Worm (Caenorhabditis elegans) whole organism, L3 larva: ENCODE data around the gene F09F9.3.

ENCODE experiments used
- ZK546.5 ChIP-seq: sonication (generic microtip); optimal IDR thresholded peaks from 2 replicates; lab custom pipeline; 2017; ENCODE audit warnings: missing biosample characterization, missing genetic modification characterization
- aly-2 ChIP-seq: fragments of 150-350 bp; optimal IDR thresholded peaks from 2 replicates; lab custom pipeline; 2014; ENCODE audit warnings: missing biosample characterization, missing genetic modification characterization
- ceh-28 ChIP-seq: fragments of 150-350 bp; optimal IDR thresholded peaks from 2 replicates; lab custom pipeline; 2014; ENCODE audit warnings: missing biosample characterization, missing genetic modification reagents, missing genetic modification characterization
- ceh-82 ChIP-seq: fragments of 150-350 bp; optimal IDR thresholded peaks from 2 replicates; lab custom pipeline; 2014; ENCODE audit warnings: missing biosample characterization, missing genetic modification characterization
- ceh-9 ChIP-seq: sonication (generic microtip); optimal IDR thresholded peaks from 2 replicates; lab custom pipeline; 2018; ENCODE audit warnings: missing biosample characterization, missing genetic modification characterization
- daf-12 ChIP-seq: fragments of 150-350 bp; optimal IDR thresholded peaks from 2 replicates; lab custom pipeline; 2014; ENCODE audit warnings: missing biosample characterization, missing genetic modification reagents, missing genetic modification characterization
- egl-27 ChIP-seq: sonication (generic microtip); optimal IDR thresholded peaks from 4 replicates; lab custom pipeline; 2017; ENCODE audit warnings: missing biosample characterization, missing genetic modification reagents, missing genetic modification characterization
- egl-5 ChIP-seq: fragments of 150-350 bp; optimal IDR thresholded peaks from 2 replicates; lab custom pipeline; 2017; ENCODE audit warnings: missing biosample characterization, missing genetic modification reagents, missing genetic modification characterization, inconsistent platforms
- elt-1 ChIP-seq: fragments of 150-350 bp; optimal IDR thresholded peaks from 2 replicates; lab custom pipeline; 2014; ENCODE audit warnings: missing biosample characterization, missing genetic modification characterization
- elt-3 ChIP-seq, 3 experiments: fragments of 150-350 bp in 1 of 3; sonication (generic microtip) in 2 of 3; optimal IDR thresholded peaks; 2 replicates in 2 of 3; 4 replicates in 1 of 3; lab custom pipeline; 2014 to 2017; ENCODE audit warnings: missing biosample characterization in 3 of 3, missing genetic modification characterization in 3 of 3
- eor-1 ChIP-seq, 2 experiments: fragments of 150-350 bp; optimal IDR thresholded peaks; 2 replicates each; lab custom pipeline; 2014 to 2018; ENCODE audit warnings: missing biosample characterization in 2 of 2, missing genetic modification characterization in 2 of 2
- fkh-10 ChIP-seq: sonication (generic microtip); optimal IDR thresholded peaks from 2 replicates; lab custom pipeline; 2017; ENCODE audit warnings: missing biosample characterization, missing genetic modification reagents, missing genetic modification characterization
- fkh-2 ChIP-seq: fragments of 150-350 bp; optimal IDR thresholded peaks from 2 replicates; lab custom pipeline; 2014; ENCODE audit warnings: missing biosample characterization, missing genetic modification reagents, missing genetic modification characterization
- hmg-11 ChIP-seq: sonication (generic microtip); optimal IDR thresholded peaks from 2 replicates; lab custom pipeline; 2016; ENCODE audit warnings: missing genetic modification characterization, missing compliant biosample characterization
- jun-1 ChIP-seq: fragments of 150-350 bp; optimal IDR thresholded peaks from 2 replicates; lab custom pipeline; 2014; ENCODE audit warnings: missing biosample characterization, missing genetic modification reagents, missing genetic modification characterization
- lin-15B ChIP-seq: fragments of 150-350 bp; optimal IDR thresholded peaks from 2 replicates; lab custom pipeline; 2014; ENCODE audit warnings: missing biosample characterization, missing genetic modification characterization
- lin-39 ChIP-seq: fragments of 150-350 bp; optimal IDR thresholded peaks from 2 replicates; lab custom pipeline; 2018; ENCODE audit warnings: missing biosample characterization, missing genetic modification reagents, missing genetic modification characterization
- mdl-1 ChIP-seq: fragments of 150-350 bp; optimal IDR thresholded peaks from 2 replicates; lab custom pipeline; 2014; ENCODE audit warnings: missing biosample characterization, missing genetic modification characterization
- mml-1 ChIP-seq: fragments of 150-350 bp; sonication (generic microtip); optimal IDR thresholded peaks from 3 replicates; lab custom pipeline; 2014; ENCODE audit warnings: missing biosample characterization, missing genetic modification characterization
- nhr-11 ChIP-seq: fragments of 150-350 bp; optimal IDR thresholded peaks from 2 replicates; lab custom pipeline; 2014; ENCODE audit warnings: missing biosample characterization, missing genetic modification characterization
- nhr-12 ChIP-seq: fragments of 150-350 bp; optimal IDR thresholded peaks from 2 replicates; lab custom pipeline; 2014; ENCODE audit warnings: missing biosample characterization, missing genetic modification characterization
- nhr-23 ChIP-seq: fragments of 150-350 bp; optimal IDR thresholded peaks from 2 replicates; lab custom pipeline; 2014; ENCODE audit warnings: missing biosample characterization, missing genetic modification reagents, missing genetic modification characterization
- nhr-237 ChIP-seq: fragments of 150-350 bp; optimal IDR thresholded peaks from 2 replicates; lab custom pipeline; 2014; ENCODE audit warnings: missing biosample characterization, missing genetic modification characterization
- nhr-25 ChIP-seq: sonication (generic microtip); optimal IDR thresholded peaks from 2 replicates; lab custom pipeline; 2017; ENCODE audit warnings: missing biosample characterization, missing genetic modification characterization
- nhr-28 ChIP-seq: fragments of 150-350 bp; optimal IDR thresholded peaks from 2 replicates; lab custom pipeline; 2014; ENCODE audit warnings: missing biosample characterization, missing genetic modification characterization
- nhr-43 ChIP-seq: sonication (generic microtip); optimal IDR thresholded peaks from 2 replicates; lab custom pipeline; 2016; ENCODE audit warnings: mild to moderate bottlenecking, missing genetic modification characterization, missing compliant biosample characterization; ENCODE audit not compliant: poor library complexity, severe bottlenecking
- nhr-76 ChIP-seq: fragments of 150-350 bp; sonication (generic microtip); optimal IDR thresholded peaks from 5 replicates; lab custom pipeline; 2014; ENCODE audit warnings: missing biosample characterization, missing genetic modification characterization
- nhr-77 ChIP-seq: fragments of 150-350 bp; optimal IDR thresholded peaks from 2 replicates; lab custom pipeline; 2014; ENCODE audit warnings: missing biosample characterization, missing genetic modification characterization
- pha-4 ChIP-seq: fragments of 150-350 bp; optimal IDR thresholded peaks from 2 replicates; lab custom pipeline; 2014; ENCODE audit warnings: missing biosample characterization, missing genetic modification reagents, missing genetic modification characterization
- pqm-1 ChIP-seq: fragments of 150-350 bp; optimal IDR thresholded peaks from 2 replicates; lab custom pipeline; 2017; ENCODE audit warnings: missing biosample characterization, missing genetic modification characterization, inconsistent platforms
- sea-2 ChIP-seq: fragments of 150-350 bp; sonication (generic microtip); optimal IDR thresholded peaks from 4 replicates; lab custom pipeline; 2014; ENCODE audit warnings: missing biosample characterization, missing genetic modification reagents, missing genetic modification characterization
- skn-1 ChIP-seq: fragments of 150-350 bp; optimal IDR thresholded peaks from 2 replicates; lab custom pipeline; 2014; ENCODE audit warnings: missing biosample characterization, missing genetic modification characterization
- zag-1 ChIP-seq: fragments of 150-350 bp; optimal IDR thresholded peaks from 2 replicates; lab custom pipeline; 2014; ENCODE audit warnings: missing biosample characterization, missing genetic modification characterization
- ztf-11 ChIP-seq: fragments of 150-350 bp; optimal IDR thresholded peaks from 2 replicates; lab custom pipeline; 2014; ENCODE audit warnings: missing biosample characterization, missing genetic modification characterization

F09F9.3 gene

ce11 chrX:4120935-4121334 is at the start of gene F09F9.3:
Gene F09F9.3, minus strand, starts transcription at chrX:4121035.
- TF ChIP-seq lin-15B (tag; lab: Kevin White, UChicago) = no peak
- no peak for TF ChIP-seq sea-2 (GFP tag; lab: Kevin White, UChicago)
- TF ChIP-seq aly-2 (tag; lab: Kevin White, UChicago) = no peak
- TF ChIP-seq lin-39 = no peak

ce11 chrX:4167150-4167549 is 46.3 kb upstream of the F09F9.3 start, which contains the start of gene ZK470.14:
Gene ZK470.14, plus strand, starts transcription at chrX:4167450.
- no peak for TF ChIP-seq ceh-9 (tag; lab: Kevin White, UChicago)
- TF ChIP-seq ceh-82 (tag; lab: Kevin White, UChicago) = no peak
- TF ChIP-seq ztf-11 (tag; lab: Kevin White, UChicago) = no peak
- TF ChIP-seq nhr-11 (tag; lab: Kevin White, UChicago) = no peak
- TF ChIP-seq nhr-76 = no peak
- TF ChIP-seq mml-1 (tag; lab: Kevin White, UChicago) = no peak
- no peak for TF ChIP-seq nhr-43 (tag; lab: Kevin White, UChicago)
- TF ChIP-seq ceh-28 (tag; lab: Kevin White, UChicago) = no peak
- TF ChIP-seq eor-1 (tag; optimal IDR thresholded peaks at IDR 0.05; lab: Kevin White, UChicago) = no peak
- no peak for TF ChIP-seq elt-3 (tag; optimal IDR thresholded peaks at IDR 0.05; lab: Kevin White, UChicago)

DNA sequence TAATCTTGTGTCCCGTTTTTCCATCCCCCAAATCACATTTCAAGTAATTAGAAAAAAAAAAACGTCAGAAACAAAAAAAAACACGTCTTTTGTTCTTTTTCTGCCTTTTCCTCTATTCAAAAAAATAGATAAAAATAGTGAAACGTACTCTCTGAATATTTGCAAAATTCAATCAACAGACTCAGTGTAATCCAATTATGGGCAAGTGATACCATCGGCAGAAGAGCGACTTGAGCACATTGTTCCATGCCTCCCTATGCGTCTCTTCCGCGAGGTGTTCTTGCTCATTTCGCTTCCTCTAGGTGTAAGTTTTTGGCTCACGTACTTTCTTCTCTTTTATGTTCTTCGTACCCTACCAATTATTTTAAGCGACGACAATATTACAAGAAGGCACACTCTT is 42.6 kb upstream of the F09F9.3 start, which contains the start of gene ZK470.1:
TSS of gene ZK470.1 (plus strand) at position 301 of the 400 bp plus-strand sequence.
- no peak for TF ChIP-seq nhr-237 (tag; lab: Kevin White, UChicago)
- no peak for TF ChIP-seq ztf-11 (tag; lab: Kevin White, UChicago)
- TF ChIP-seq jun-1 (tag; lab: Kevin White, UChicago) = no peak
- TF ChIP-seq elt-1 (tag; lab: Kevin White, UChicago) = no peak
- TF ChIP-seq mdl-1 (tag; lab: Kevin White, UChicago) = no peak
- no peak for TF ChIP-seq daf-12 (tag; lab: Kevin White, UChicago)

- TF ChIP-seq egl-27 (no peak), egl-5 (no peak), elt-1 (tag; lab: Kevin White, UChicago) (no peak), mdl-1 (tag; lab: Kevin White, UChicago) (no peak), pha-4 (no peak), nhr-77 (tag; lab: Kevin White, UChicago) (no peak), nhr-11 (tag; lab: Kevin White, UChicago) (no peak)
Observed at ce11 chrX:4161938-4162337, 41.1 kb upstream of the F09F9.3 start.

DNA sequence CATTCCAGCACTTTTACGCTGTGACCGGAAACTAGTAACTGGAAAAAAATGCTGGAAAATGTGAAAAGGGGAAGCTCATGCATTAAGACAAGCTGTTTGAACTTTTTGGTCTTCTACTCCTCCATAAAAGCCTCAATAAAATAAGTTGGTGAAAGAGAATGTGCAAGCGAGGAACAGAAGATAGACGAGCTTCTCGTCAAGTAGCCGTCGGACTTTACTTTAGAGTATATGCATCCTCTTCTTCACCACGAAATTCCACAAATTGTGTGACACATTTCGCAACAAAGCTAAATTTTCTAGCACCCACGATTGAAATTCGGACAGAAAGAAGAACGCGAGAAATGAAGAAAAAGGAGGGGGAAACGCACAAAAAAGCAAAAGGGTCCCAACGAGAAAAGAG is 39.1 kb upstream of the F09F9.3 start:
- no peak for TF ChIP-seq nhr-25 (tag; lab: Kevin White, UChicago)
- peak; percentile 1 for TF ChIP-seq fkh-10 (GFP tag; lab: Kevin White, UChicago)

DNA sequence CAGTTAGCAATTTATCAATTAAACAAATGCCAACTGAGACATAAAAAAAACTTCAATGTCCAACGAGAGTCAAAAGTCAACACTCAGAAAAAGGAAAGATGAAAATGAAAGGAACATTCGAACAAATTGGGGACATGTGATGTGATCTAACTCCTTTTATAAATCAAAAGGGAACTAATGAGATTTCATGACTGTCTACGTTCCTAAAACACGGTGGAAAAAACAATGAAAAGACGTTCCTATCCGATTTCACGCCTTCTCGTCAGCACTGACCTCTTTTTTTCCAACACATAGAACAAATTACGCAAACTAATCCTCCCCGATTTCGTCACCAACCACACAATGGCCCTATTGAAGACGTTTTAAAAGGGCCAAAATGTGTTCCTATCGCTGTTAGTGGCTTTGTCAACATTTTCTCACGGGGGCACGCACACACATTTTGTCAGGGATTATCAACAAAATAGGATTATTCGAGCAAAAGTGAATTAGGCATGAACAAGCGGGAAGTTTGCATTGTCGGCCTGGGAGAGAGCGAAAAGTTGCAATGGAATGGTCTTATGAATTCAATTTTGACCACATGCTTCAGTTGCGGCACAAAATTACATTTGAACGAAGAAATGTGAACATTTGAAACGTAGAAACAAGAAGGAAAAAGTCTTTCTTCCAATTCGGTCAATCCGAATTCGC is 38.5 kb upstream of the F09F9.3 start:
- TF ChIP-seq fkh-2 = no peak
- TF ChIP-seq elt-3 (tag; optimal IDR thresholded peaks at IDR 0.05; lab: Kevin White, UChicago) = no peak
- TF ChIP-seq aly-2 (tag; lab: Kevin White, UChicago) = no peak
- peak; percentile 78 for TF ChIP-seq nhr-23 (tag; lab: Kevin White, UChicago)
- TF ChIP-seq egl-5 = peak; percentile 38
- no peak for TF ChIP-seq zag-1
- TF ChIP-seq daf-12 (tag; lab: Kevin White, UChicago) = no peak
- TF ChIP-seq ZK546.5 (tag; lab: Kevin White, UChicago) = no peak
- TF ChIP-seq pqm-1 = no peak
- no peak for TF ChIP-seq nhr-12 (tag; lab: Kevin White, UChicago)
- no peak for TF ChIP-seq nhr-43 (tag; lab: Kevin White, UChicago)
- TF ChIP-seq sea-2 (GFP tag; lab: Kevin White, UChicago) = no peak
- no peak for TF ChIP-seq skn-1 (tag; lab: Kevin White, UChicago)
- TF ChIP-seq nhr-28 = no peak
- TF ChIP-seq hmg-11 = peak; percentile 0
- TF ChIP-seq lin-15B (tag; lab: Kevin White, UChicago) = no peak
- TF ChIP-seq ceh-82 (tag; lab: Kevin White, UChicago) = no peak
